Worm (Caenorhabditis elegans): ENCODE measurements around the gene nspe-2.

DNA sequence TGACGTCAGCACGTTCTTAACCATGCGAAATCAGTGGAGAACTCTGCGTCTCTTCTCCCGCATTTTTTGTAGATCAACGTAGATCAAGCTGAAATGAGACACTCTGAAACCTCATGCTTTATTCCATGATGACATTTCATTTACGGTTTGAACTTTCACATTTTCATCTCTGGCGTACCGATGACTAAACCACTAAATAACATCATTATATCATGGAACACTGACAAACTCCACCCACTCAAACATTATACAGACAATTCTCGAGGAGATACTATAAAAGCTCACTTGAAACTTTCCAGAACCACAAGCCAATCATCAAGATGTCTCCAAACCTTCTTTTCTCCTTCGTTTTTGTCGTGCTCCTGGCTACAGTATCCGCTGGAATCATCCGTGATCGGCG is 7.7 kb upstream of the nspe-2 start, which contains the start of gene nspe-7:
- TF ChIP-seq ama-1 (optimal IDR thresholded peaks at IDR 0.05) (no peak), nhr-77 (tag; optimal IDR thresholded peaks at IDR 0.05) (no peak), elt-3 (tag; optimal IDR thresholded peaks at IDR 0.05) (no peak), nhr-237 (tag; optimal IDR thresholded peaks at IDR 0.05) (no peak)

Measured in whole organism, L2 larva.